Worm (Caenorhabditis elegans) whole organism, L2 larva: ENCODE measurements around the gene C05D9.4.

Source experiments
- C34F6.9 ChIP-seq: fragments of 150-350 bp; optimal IDR thresholded peaks from 2 replicates; lab custom pipeline; 2014; ENCODE audit warnings: missing biosample characterization, missing genetic modification characterization
- F13H6.1 ChIP-seq: sonication (generic microtip); optimal IDR thresholded peaks from 2 replicates; lab custom pipeline; 2016; ENCODE audit warnings: missing genetic modification characterization, missing compliant biosample characterization
- R02D3.7 ChIP-seq: fragments of 150-350 bp; optimal IDR thresholded peaks from 2 replicates; lab custom pipeline; 2014; ENCODE audit warnings: missing biosample characterization, missing genetic modification characterization
- Y55F3AM.14 ChIP-seq: fragments of 200-800 bp; sonication (Bioruptor generic); optimal IDR thresholded peaks from 2 replicates; lab custom pipeline; 2018; ENCODE audit warnings: mild to moderate bottlenecking, missing genetic modification characterization, missing compliant biosample characterization
- ZK546.5 ChIP-seq: sonication (generic microtip); optimal IDR thresholded peaks from 2 replicates; lab custom pipeline; 2017; ENCODE audit warnings: missing biosample characterization, missing genetic modification characterization
- aly-2 ChIP-seq: fragments of 150-350 bp; optimal IDR thresholded peaks from 2 replicates; lab custom pipeline; 2014; ENCODE audit warnings: missing biosample characterization, missing genetic modification characterization
- ama-1 ChIP-seq: fragments of 150-350 bp; optimal IDR thresholded peaks from 2 replicates; lab custom pipeline; 2018; ENCODE audit warnings: inconsistent platforms
- blmp-1 ChIP-seq: sonication (generic microtip); optimal IDR thresholded peaks from 2 replicates; lab custom pipeline; 2017; ENCODE audit warnings: missing genetic modification characterization, mild to moderate bottlenecking, missing compliant biosample characterization, antibody characterized with exemption, moderate library complexity; ENCODE audit not compliant: insufficient read depth
- ceh-16 ChIP-seq: fragments of 150-350 bp; optimal IDR thresholded peaks from 2 replicates; lab custom pipeline; 2014; ENCODE audit warnings: missing biosample characterization, missing genetic modification characterization
- ceh-82 ChIP-seq: fragments of 150-350 bp; optimal IDR thresholded peaks from 2 replicates; lab custom pipeline; 2014; ENCODE audit warnings: missing biosample characterization, missing genetic modification characterization
- crh-2 ChIP-seq: sonication (generic microtip); optimal IDR thresholded peaks from 2 replicates; lab custom pipeline; 2017; ENCODE audit warnings: missing biosample characterization, missing genetic modification characterization
- dmd-4 ChIP-seq: sonication (generic microtip); optimal IDR thresholded peaks from 2 replicates; lab custom pipeline; 2017; ENCODE audit warnings: missing biosample characterization, missing genetic modification characterization
- egl-27 ChIP-seq: sonication (generic microtip); optimal IDR thresholded peaks from 3 replicates; lab custom pipeline; 2017; ENCODE audit warnings: missing biosample characterization, missing genetic modification reagents, missing genetic modification characterization
- elt-3 ChIP-seq: sonication (generic microtip); optimal IDR thresholded peaks from 2 replicates; lab custom pipeline; 2017; ENCODE audit warnings: missing biosample characterization, missing genetic modification characterization
- fos-1 ChIP-seq: fragments of 150-350 bp; optimal IDR thresholded peaks from 2 replicates; lab custom pipeline; 2014; ENCODE audit warnings: missing biosample characterization, missing genetic modification characterization
- lin-11 ChIP-seq: fragments of 150-350 bp; sonication (generic microtip); optimal IDR thresholded peaks from 2 replicates; lab custom pipeline; 2014; ENCODE audit warnings: missing biosample characterization, missing genetic modification characterization, inconsistent platforms, mixed read lengths
- lin-13 ChIP-seq: fragments of 150-350 bp; optimal IDR thresholded peaks from 2 replicates; lab custom pipeline; 2014; ENCODE audit warnings: missing biosample characterization, missing genetic modification reagents, missing genetic modification characterization
- lin-39 ChIP-seq: fragments of 150-350 bp; optimal IDR thresholded peaks from 2 replicates; lab custom pipeline; 2014; ENCODE audit warnings: missing biosample characterization, missing genetic modification reagents, missing genetic modification characterization
- lsy-2 ChIP-seq, 2 experiments: fragments of 150-350 bp in 1 of 2; sonication (generic microtip) in 1 of 2; optimal IDR thresholded peaks; 2 replicates each; lab custom pipeline; 2014 to 2017; ENCODE audit warnings: missing biosample characterization in 2 of 2, missing genetic modification characterization in 2 of 2
- mab-5 ChIP-seq: fragments of 150-350 bp; optimal IDR thresholded peaks from 2 replicates; lab custom pipeline; 2014; ENCODE audit warnings: missing biosample characterization, missing genetic modification characterization
- mbf-1 ChIP-seq: sonication (generic microtip); optimal IDR thresholded peaks from 2 replicates; lab custom pipeline; 2017; ENCODE audit warnings: missing biosample characterization, missing genetic modification characterization
- mdl-1 ChIP-seq, 2 experiments: fragments of 150-350 bp in 1 of 2; sonication (generic microtip) in 1 of 2; optimal IDR thresholded peaks; 2 replicates each; lab custom pipeline; 2017; ENCODE audit warnings: missing biosample characterization in 2 of 2, missing genetic modification characterization in 2 of 2
- nhr-10 ChIP-seq: sonication (generic microtip); optimal IDR thresholded peaks from 2 replicates; lab custom pipeline; 2017; ENCODE audit warnings: missing biosample characterization, missing genetic modification characterization
- nhr-11 ChIP-seq: fragments of 150-350 bp; optimal IDR thresholded peaks from 2 replicates; lab custom pipeline; 2014; ENCODE audit warnings: missing biosample characterization, missing genetic modification characterization
- nhr-12 ChIP-seq: fragments of 150-350 bp; optimal IDR thresholded peaks from 2 replicates; lab custom pipeline; 2014; ENCODE audit warnings: missing biosample characterization, missing genetic modification characterization
- nhr-129 ChIP-seq: fragments of 150-350 bp; optimal IDR thresholded peaks from 2 replicates; lab custom pipeline; 2014; ENCODE audit warnings: missing biosample characterization, missing genetic modification characterization
- nhr-21 ChIP-seq: fragments of 150-350 bp; optimal IDR thresholded peaks from 2 replicates; lab custom pipeline; 2014; ENCODE audit warnings: missing biosample characterization, missing genetic modification characterization
- nhr-23 ChIP-seq: fragments of 150-350 bp; optimal IDR thresholded peaks from 2 replicates; lab custom pipeline; 2014; ENCODE audit warnings: missing biosample characterization, missing genetic modification reagents, missing genetic modification characterization
- nhr-237 ChIP-seq: fragments of 150-350 bp; optimal IDR thresholded peaks from 2 replicates; lab custom pipeline; 2014; ENCODE audit warnings: missing biosample characterization, missing genetic modification characterization
- nhr-25 ChIP-seq: fragments of 150-350 bp; sonication (generic microtip); optimal IDR thresholded peaks from 3 replicates; lab custom pipeline; 2014; ENCODE audit warnings: missing biosample characterization, missing genetic modification characterization
- nhr-6 ChIP-seq: fragments of 150-350 bp; optimal IDR thresholded peaks from 2 replicates; lab custom pipeline; 2014; ENCODE audit warnings: missing biosample characterization, missing genetic modification characterization
- nhr-77 ChIP-seq: fragments of 150-350 bp; optimal IDR thresholded peaks from 2 replicates; lab custom pipeline; 2014; ENCODE audit warnings: missing biosample characterization, missing genetic modification characterization
- sem-4 ChIP-seq: fragments of 150-350 bp; optimal IDR thresholded peaks from 2 replicates; lab custom pipeline; 2014; ENCODE audit warnings: missing biosample characterization, missing genetic modification reagents, missing genetic modification characterization
- skn-1 ChIP-seq: sonication (generic microtip); optimal IDR thresholded peaks from 2 replicates; lab custom pipeline; 2017; ENCODE audit warnings: missing biosample characterization, missing genetic modification characterization
- sma-9 ChIP-seq, 2 experiments: fragments of 150-350 bp in 1 of 2; sonication (generic microtip) in 1 of 2; optimal IDR thresholded peaks; 2 replicates each; lab custom pipeline; 2014 to 2016; ENCODE audit warnings: missing genetic modification characterization in 2 of 2, mild to moderate bottlenecking in 1 of 2, missing biosample characterization in 1 of 2, missing compliant biosample characterization in 1 of 2, missing genetic modification reagents in 1 of 2, moderate library complexity in 1 of 2
- snpc-4 ChIP-seq: fragments of 150-350 bp; optimal IDR thresholded peaks from 2 replicates; lab custom pipeline; 2014; ENCODE audit warnings: missing biosample characterization, missing genetic modification characterization
- unc-39 ChIP-seq: fragments of 150-350 bp; optimal IDR thresholded peaks from 2 replicates; lab custom pipeline; 2014; ENCODE audit warnings: missing biosample characterization, missing genetic modification characterization
- unc-62 ChIP-seq: fragments of 150-350 bp; optimal IDR thresholded peaks from 2 replicates; lab custom pipeline; 2014; ENCODE audit warnings: missing biosample characterization, missing genetic modification reagents, missing genetic modification characterization
- zag-1 ChIP-seq: fragments of 150-350 bp; optimal IDR thresholded peaks from 2 replicates; lab custom pipeline; 2014; ENCODE audit warnings: missing biosample characterization, missing genetic modification characterization
- ztf-1 ChIP-seq: fragments of 200-800 bp; sonication (Bioruptor generic); conservative IDR thresholded peaks from 2 replicates; pipeline ENCODE4 v1.3.6; 2022; ENCODE audit warnings: missing genetic modification characterization, missing compliant biosample characterization
- ztf-11 ChIP-seq: sonication (generic microtip); optimal IDR thresholded peaks from 2 replicates; lab custom pipeline; 2017; ENCODE audit warnings: missing biosample characterization, missing genetic modification characterization
- ztf-4 ChIP-seq: fragments of 150-350 bp; optimal IDR thresholded peaks from 2 replicates; lab custom pipeline; 2014; ENCODE audit warnings: missing biosample characterization, missing genetic modification characterization

Gene C05D9.4

DNA sequence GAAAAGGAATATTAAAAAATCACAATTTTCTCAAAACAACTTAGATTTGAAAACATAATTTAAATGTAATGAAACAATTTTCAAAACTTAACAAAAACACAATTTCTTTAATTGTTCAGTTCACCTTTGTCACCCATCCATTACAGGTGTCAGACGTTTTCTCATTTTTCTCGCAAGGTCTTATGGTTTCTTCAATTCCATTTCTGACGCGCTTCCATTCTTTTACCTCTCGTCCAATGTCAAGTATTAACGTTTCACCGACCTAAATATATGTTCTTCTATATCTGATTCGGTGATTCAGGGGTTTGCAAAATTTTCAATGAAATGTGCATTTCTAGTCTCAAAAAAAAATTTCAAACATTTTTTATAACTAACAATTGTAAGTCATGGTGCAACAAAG, 15.6 kb downstream of the C05D9.4 start:
- TF ChIP-seq sem-4 (no peak), nhr-25 (tag; lab: Kevin White, UChicago) (peak; percentile 47)
- TF ChIP-seq, all 48 proteins: peak for 1

DNA sequence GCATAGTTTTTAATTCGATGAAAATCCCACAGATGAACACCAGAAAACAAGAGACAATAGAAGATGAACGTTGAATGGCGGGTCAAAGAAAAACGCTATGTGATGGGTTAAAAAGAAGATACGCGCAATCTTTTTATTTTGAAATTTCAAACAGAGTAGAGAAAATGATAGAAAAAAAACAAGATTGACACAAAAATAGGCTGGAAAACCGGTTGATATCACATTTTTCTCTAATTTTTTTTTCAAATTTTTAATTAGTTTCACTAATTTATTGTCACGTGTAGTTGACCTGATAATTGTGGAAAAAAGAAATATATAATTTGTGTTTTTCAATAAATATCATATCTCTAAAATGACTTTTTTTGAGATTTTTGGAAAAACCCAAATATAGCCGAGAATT, 16.3 kb downstream of the C05D9.4 start, which contains the start of gene C05D9.9:
Gene C05D9.9, minus strand, starts transcription at position 101 of the 400 bp plus-strand sequence.
- TF ChIP-seq nhr-11 (tag; lab: Kevin White, UChicago) (no peak), F13H6.1 (tag; lab: Kevin White, UChicago) (no peak), mdl-1 (tag; optimal IDR thresholded peaks at IDR 0.05; lab: Kevin White, UChicago) (no peak), nhr-6 (tag; lab: Kevin White, UChicago) (no peak), nhr-129 (tag; lab: Kevin White, UChicago) (no peak), blmp-1 (peak; percentile 45), ceh-16 (tag; lab: Kevin White, UChicago) (no peak), C34F6.9 (tag; lab: Kevin White, UChicago) (no peak), nhr-237 (no peak), lsy-2 (tag; optimal IDR thresholded peaks at IDR 0.05; lab: Kevin White, UChicago) (no peak), ama-1 (no peak), aly-2 (no peak), dmd-4 (tag; lab: Kevin White, UChicago) (no peak), ZK546.5 (tag; lab: Kevin White, UChicago) (no peak), nhr-25 (tag; lab: Kevin White, UChicago) (peak; percentile 36)

- TF ChIP-seq egl-27 (no peak), ztf-1 (GFP tag; lab: Robert Waterston, UW) (no peak), crh-2 (peak; percentile 12), sma-9 (GFP tag; optimal IDR thresholded peaks at IDR 0.05; lab: Kevin White, UChicago) (peak; percentile 11), sma-9 (tag; optimal IDR thresholded peaks at IDR 0.05; lab: Kevin White, UChicago) (no peak), ztf-4 (tag; lab: Kevin White, UChicago) (no peak), fos-1 (tag; lab: Kevin White, UChicago) (peak; percentile 50)
Measured at ce11 chrX:1125426-1125825, 17.6 kb downstream of the C05D9.4 start, which contains the start of gene lmp-2. TSS of gene lmp-2 (plus strand) at chrX:1125615.

DNA sequence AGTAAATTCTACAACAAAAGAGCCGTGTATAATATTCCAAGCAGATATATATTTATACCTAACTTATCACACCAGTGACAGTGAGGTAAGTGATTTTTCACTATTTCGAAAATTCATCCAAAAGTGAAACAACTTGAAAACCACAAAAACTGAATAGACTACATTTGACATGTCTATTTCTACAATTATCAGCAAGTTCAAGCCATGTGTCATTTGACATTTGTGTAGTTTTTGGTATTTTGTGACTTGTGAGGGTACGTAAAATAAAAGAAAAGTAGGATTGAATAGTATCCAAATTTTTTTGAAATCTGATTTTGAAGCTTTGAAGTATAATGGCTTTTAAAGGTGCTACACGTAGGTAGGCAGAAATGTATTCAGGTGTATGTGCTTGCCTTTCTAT, 18.3 kb downstream of the C05D9.4 start:
- TF ChIP-seq F13H6.1 (tag; lab: Kevin White, UChicago) (no peak), lin-11 (no peak), blmp-1 (no peak), ZK546.5 (tag; lab: Kevin White, UChicago) (no peak), ceh-82 (tag; lab: Kevin White, UChicago) (no peak)

DNA sequence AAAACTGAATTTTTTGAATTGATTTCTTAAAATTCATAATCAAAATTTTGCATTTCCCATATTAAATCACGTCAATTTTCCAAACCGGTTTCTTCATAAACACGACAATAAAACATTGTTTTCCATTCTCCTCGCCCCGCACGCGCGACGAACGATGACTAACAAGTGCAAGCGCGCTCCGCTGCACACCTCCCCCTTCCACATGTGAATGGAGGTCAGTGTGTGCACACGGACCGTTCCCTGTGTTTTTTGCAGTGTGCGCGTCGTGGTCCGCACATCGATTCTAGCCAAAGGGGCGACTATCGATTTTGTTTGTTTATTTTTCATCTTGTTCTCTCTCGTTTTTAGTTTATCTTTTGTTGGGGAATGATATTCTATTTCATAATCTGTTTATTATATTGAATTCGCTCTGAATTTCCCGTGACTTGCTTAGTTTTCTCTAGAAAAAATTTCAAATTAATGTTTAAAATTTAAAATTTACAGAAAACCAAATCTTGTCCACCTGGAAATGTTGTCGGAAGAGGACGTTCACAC, 20.7 kb downstream of the C05D9.4 start, which contains the start of gene snx-1:
Gene snx-1, plus strand, starts transcription at position 484 of the 534 bp plus-strand sequence.
- TF ChIP-seq nhr-12 (tag; lab: Kevin White, UChicago) (no peak), Y55F3AM.14 (no peak), mab-5 (no peak), C34F6.9 (tag; lab: Kevin White, UChicago) (peak; percentile 54), nhr-25 (tag; lab: Kevin White, UChicago) (peak; percentile 21), ztf-4 (tag; lab: Kevin White, UChicago) (no peak), fos-1 (tag; lab: Kevin White, UChicago) (peak; percentile 94), snpc-4 (tag; lab: Kevin White, UChicago) (no peak), ztf-11 (tag; lab: Kevin White, UChicago) (no peak), mbf-1 (no peak), ceh-16 (tag; lab: Kevin White, UChicago) (peak; percentile 18), elt-3 (tag; lab: Kevin White, UChicago) (no peak), egl-27 (no peak), nhr-129 (tag; lab: Kevin White, UChicago) (peak; percentile 61), lin-39 (tag; lab: Kevin White, UChicago) (no peak), ZK546.5 (tag; lab: Kevin White, UChicago) (no peak), nhr-21 (tag; lab: Kevin White, UChicago) (no peak), nhr-6 (tag; lab: Kevin White, UChicago) (no peak), ceh-82 (tag; lab: Kevin White, UChicago) (no peak), lin-11 (peak; percentile 0), F13H6.1 (tag; lab: Kevin White, UChicago) (peak; percentile 23), unc-39 (no peak), nhr-77 (no peak), ama-1 (no peak), skn-1 (tag; lab: Kevin White, UChicago) (no peak), R02D3.7 (no peak), unc-62 (GFP tag; lab: Kevin White, UChicago) (no peak), sma-9 (GFP tag; optimal IDR thresholded peaks at IDR 0.05; lab: Kevin White, UChicago) (peak; percentile 5), sma-9 (tag; optimal IDR thresholded peaks at IDR 0.05; lab: Kevin White, UChicago) (no peak), lin-13 (GFP tag; lab: Kevin White, UChicago) (no peak), crh-2 (peak; percentile 49), zag-1 (tag; lab: Kevin White, UChicago) (no peak), nhr-237 (no peak), aly-2 (no peak), blmp-1 (no peak), dmd-4 (tag; lab: Kevin White, UChicago) (no peak), nhr-10 (tag; lab: Kevin White, UChicago) (no peak), nhr-23 (no peak), nhr-11 (tag; lab: Kevin White, UChicago) (no peak)
